Worm (Caenorhabditis elegans): ENCODE results near the gene F38A6.5.

F38A6.5 gene

DNA sequence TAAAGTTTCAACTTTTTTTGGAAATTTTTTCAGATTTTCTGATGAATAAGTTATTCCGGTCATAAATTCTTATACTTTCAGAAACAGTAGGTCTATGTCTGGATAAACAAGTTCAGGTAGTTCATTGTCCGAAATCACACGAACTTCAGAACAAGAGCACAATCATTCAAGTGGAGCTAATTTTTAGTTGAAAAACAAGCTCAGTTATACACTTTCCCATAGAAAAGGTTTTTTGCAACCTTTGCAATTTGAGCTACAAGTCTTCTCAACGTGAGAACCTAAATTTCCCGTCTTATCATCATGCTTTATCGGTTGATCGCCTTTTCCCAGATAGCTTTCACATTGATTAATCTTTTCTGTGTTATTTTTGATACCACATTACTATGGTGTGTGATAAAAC is 41.8 kb downstream of the F38A6.5 start, which contains the start of gene srxa-1:
Gene srxa-1, plus strand, starts transcription at position 301 of the 400 bp plus-strand sequence.
- no peak for TF ChIP-seq ZK546.5 (tag; optimal IDR thresholded peaks at IDR 0.05)
- no peak for TF ChIP-seq skn-1 (tag; optimal IDR thresholded peaks at IDR 0.05)
- no peak for TF ChIP-seq ceh-28 (tag; optimal IDR thresholded peaks at IDR 0.05)
- TF ChIP-seq snpc-4 (tag; optimal IDR thresholded peaks at IDR 0.05) = no peak
- TF ChIP-seq nhr-25 (tag; optimal IDR thresholded peaks at IDR 0.05) = no peak
- no peak for TF ChIP-seq elt-1 (tag; optimal IDR thresholded peaks at IDR 0.05)
- no peak for TF ChIP-seq unc-62 (GFP tag; optimal IDR thresholded peaks at IDR 0.05)
- TF ChIP-seq nhr-67 (tag; optimal IDR thresholded peaks at IDR 0.05) = no peak
- TF ChIP-seq nhr-11 (tag; optimal IDR thresholded peaks at IDR 0.05) = no peak
- no peak for TF ChIP-seq hmg-11 (tag; optimal IDR thresholded peaks at IDR 0.05)
- no peak for TF ChIP-seq lin-15B (tag; optimal IDR thresholded peaks at IDR 0.05)
- no peak for TF ChIP-seq aly-2 (tag; optimal IDR thresholded peaks at IDR 0.05)
- TF ChIP-seq egl-5 (tag; optimal IDR thresholded peaks at IDR 0.05) = no peak
- TF ChIP-seq nhr-77 (tag; optimal IDR thresholded peaks at IDR 0.05) = no peak
- TF ChIP-seq ztf-4 (tag; optimal IDR thresholded peaks at IDR 0.05) = no peak
- no peak for TF ChIP-seq unc-39 (tag; optimal IDR thresholded peaks at IDR 0.05)
- TF ChIP-seq nfya-1 (tag; optimal IDR thresholded peaks at IDR 0.05; ENCODE audit: insufficient read depth) = no peak
- TF ChIP-seq nhr-23 (tag; optimal IDR thresholded peaks at IDR 0.05) = no peak

- TF ChIP-seq ztf-4 (tag; optimal IDR thresholded peaks at IDR 0.05) (no peak), nhr-67 (tag; optimal IDR thresholded peaks at IDR 0.05) (no peak), nhr-25 (tag; optimal IDR thresholded peaks at IDR 0.05) (no peak), hmg-11 (tag; optimal IDR thresholded peaks at IDR 0.05) (peak; percentile 61), mml-1 (tag; optimal IDR thresholded peaks at IDR 0.05) (no peak), zag-1 (tag; optimal IDR thresholded peaks at IDR 0.05) (no peak), nhr-28 (tag; optimal IDR thresholded peaks at IDR 0.05) (no peak), snpc-4 (tag; optimal IDR thresholded peaks at IDR 0.05) (peak; percentile 53), nhr-43 (tag; optimal IDR thresholded peaks at IDR 0.05; ENCODE audit: poor library complexity, severe bottlenecking) (no peak), egl-5 (tag; optimal IDR thresholded peaks at IDR 0.05) (peak; percentile 96), unc-62 (GFP tag; optimal IDR thresholded peaks at IDR 0.05) (no peak), pha-4 (tag; optimal IDR thresholded peaks at IDR 0.05) (peak; percentile 97), tbx-2 (tag; optimal IDR thresholded peaks at IDR 0.05) (no peak), mdl-1 (tag; optimal IDR thresholded peaks at IDR 0.05) (peak; percentile 76), nhr-23 (tag; optimal IDR thresholded peaks at IDR 0.05) (peak; percentile 34), fos-1 (tag; optimal IDR thresholded peaks at IDR 0.05) (no peak), aly-2 (tag; optimal IDR thresholded peaks at IDR 0.05) (no peak), daf-12 (tag; optimal IDR thresholded peaks at IDR 0.05) (no peak), fkh-10 (GFP tag; optimal IDR thresholded peaks at IDR 0.05) (peak; percentile 47), pqm-1 (tag; optimal IDR thresholded peaks at IDR 0.05) (peak; percentile 97), fkh-2 (tag; optimal IDR thresholded peaks at IDR 0.05) (no peak), ceh-28 (tag; optimal IDR thresholded peaks at IDR 0.05) (peak; percentile 70), jun-1 (tag; optimal IDR thresholded peaks at IDR 0.05) (peak; percentile 71), lin-39 (tag; optimal IDR thresholded peaks at IDR 0.05) (peak; percentile 38), sea-2 (GFP tag; optimal IDR thresholded peaks at IDR 0.05) (no peak), elt-1 (tag; optimal IDR thresholded peaks at IDR 0.05) (no peak), ztf-11 (tag; optimal IDR thresholded peaks at IDR 0.05) (no peak), ceh-82 (tag; optimal IDR thresholded peaks at IDR 0.05) (no peak), eor-1 (tag; optimal IDR thresholded peaks at IDR 0.05) (no peak), lin-15B (tag; optimal IDR thresholded peaks at IDR 0.05) (peak; percentile 12), elt-2 (tag; optimal IDR thresholded peaks at IDR 0.05) (peak; percentile 89), nhr-11 (tag; optimal IDR thresholded peaks at IDR 0.05) (no peak), egl-27 (tag; optimal IDR thresholded peaks at IDR 0.05) (no peak), elt-3 (tag; optimal IDR thresholded peaks at IDR 0.05) (no peak), lsy-12 (tag; optimal IDR thresholded peaks at IDR 0.05) (no peak), ama-1 (optimal IDR thresholded peaks at IDR 0.05) (no peak), nfya-1 (tag; optimal IDR thresholded peaks at IDR 0.05; ENCODE audit: insufficient read depth) (peak; percentile 68), ZK546.5 (tag; optimal IDR thresholded peaks at IDR 0.05) (no peak)
Observed at ce11 chrV:20728763-20729350, 44.7 kb downstream of the F38A6.5 start, which contains the start of gene ipla-3. ipla-3 (minus strand) TSS chrV:20729272.

All from whole organism, L3 larva.